Fruit fly (Drosophila melanogaster) whole organism, embryonic: ENCODE measurements around the gene Ac13E.

Experiments
- Antp ChIP-seq: fragments of 200-800 bp; sonication (Bioruptor generic); optimal IDR thresholded peaks from 3 replicates; lab custom pipeline; 2016; ENCODE audit warnings: missing biosample characterization, missing genetic modification characterization
- CG10209 ChIP-seq: fragments of 200-800 bp; sonication (Bioruptor generic); optimal IDR thresholded peaks from 3 replicates; lab custom pipeline; 2017; ENCODE audit warnings: missing biosample characterization, mild to moderate bottlenecking, missing genetic modification characterization, missing genetic modification reagents
- CG1024 ChIP-seq: fragments of 200-800 bp; sonication (Bioruptor generic); IDR thresholded peaks from 2 replicates; pipeline ENCODE4 v1.3.6; 2022; ENCODE audit warnings: missing biosample characterization, missing genetic modification characterization
- CG10565 ChIP-seq: fragments of 200-800 bp; sonication (Bioruptor generic); optimal IDR thresholded peaks from 3 replicates; lab custom pipeline; 2016; ENCODE audit warnings: missing biosample characterization, mild to moderate bottlenecking, missing genetic modification characterization
- CG10654 ChIP-seq: fragments of 200-800 bp; sonication (Bioruptor generic); optimal IDR thresholded peaks from 2 replicates; lab custom pipeline; 2016; ENCODE audit warnings: missing biosample characterization, missing genetic modification characterization
- CG11085 ChIP-seq: fragments of 200-800 bp; sonication (Bioruptor generic); IDR thresholded peaks from 2 replicates; pipeline ENCODE4 v1.3.6; 2022; ENCODE audit warnings: missing biosample characterization, missing genetic modification characterization
- CG11398 ChIP-seq: fragments of 200-800 bp; sonication (Bioruptor generic); optimal IDR thresholded peaks from 2 replicates; lab custom pipeline; 2016; ENCODE audit warnings: missing biosample characterization, missing genetic modification characterization
- CG12659 ChIP-seq: fragments of 200-800 bp; sonication (Bioruptor generic); optimal IDR thresholded peaks from 3 replicates; lab custom pipeline; 2017; ENCODE audit warnings: mild to moderate bottlenecking, missing biosample characterization, missing genetic modification reagents, missing genetic modification characterization
- CG14014 ChIP-seq: fragments of 200-800 bp; sonication (Bioruptor generic); IDR thresholded peaks from 2 replicates; pipeline ENCODE4 v1.3.6; 2022; ENCODE audit warnings: missing biosample characterization, missing genetic modification characterization
- CG1602 ChIP-seq: fragments of 200-800 bp; sonication (Bioruptor generic); optimal IDR thresholded peaks from 3 replicates; lab custom pipeline; 2016; ENCODE audit warnings: missing biosample characterization, missing genetic modification characterization
- CG16779 ChIP-seq: fragments of 200-800 bp; sonication (Bioruptor generic); IDR thresholded peaks from 2 replicates; pipeline ENCODE4 v1.3.6; 2022; ENCODE audit warnings: missing biosample characterization, missing genetic modification characterization
- CG2116 ChIP-seq: fragments of 200-800 bp; sonication (Bioruptor generic); optimal IDR thresholded peaks from 3 replicates; lab custom pipeline; 2018; ENCODE audit warnings: missing biosample characterization, mild to moderate bottlenecking, missing genetic modification characterization
- CG2712 ChIP-seq: fragments of 200-800 bp; optimal IDR thresholded peaks from 3 replicates; lab custom pipeline; 2019; ENCODE audit warnings: missing biosample characterization, mild to moderate bottlenecking, missing genetic modification characterization, moderate library complexity
- CG32772 ChIP-seq: fragments of 200-800 bp; sonication (Bioruptor generic); IDR thresholded peaks from 2 replicates; pipeline ENCODE4 v1.3.6; 2022; ENCODE audit warnings: missing biosample characterization, missing genetic modification characterization
- CG3847 ChIP-seq: fragments of 200-800 bp; sonication (Bioruptor generic); IDR thresholded peaks from 2 replicates; pipeline ENCODE4 v1.3.6; 2022; ENCODE audit warnings: missing biosample characterization, missing genetic modification characterization
- CG4730 ChIP-seq: fragments of 200-800 bp; sonication (Bioruptor generic); IDR thresholded peaks from 2 replicates; pipeline ENCODE4 v1.3.6; 2022; ENCODE audit warnings: missing biosample characterization, missing genetic modification characterization
- CG7556 ChIP-seq: fragments of 200-800 bp; sonication (Bioruptor generic); optimal IDR thresholded peaks from 2 replicates; lab custom pipeline; 2017; ENCODE audit warnings: missing biosample characterization, mild to moderate bottlenecking, missing genetic modification characterization
- CG7839 ChIP-seq: fragments of 200-800 bp; sonication (Bioruptor generic); optimal IDR thresholded peaks from 3 replicates; lab custom pipeline; 2018; ENCODE audit warnings: missing biosample characterization, mild to moderate bottlenecking, missing genetic modification characterization, moderate library complexity
- CG8290 ChIP-seq, 3 experiments: fragments of 200-800 bp; sonication (Bioruptor generic); optimal IDR thresholded peaks; 2 replicates each; lab custom pipeline; 2016 to 2019; ENCODE audit warnings: missing biosample characterization in 3 of 3, missing genetic modification characterization in 3 of 3, mild to moderate bottlenecking in 2 of 3, moderate library complexity in 1 of 3
- CG8388 ChIP-seq: fragments of 200-800 bp; sonication (Bioruptor generic); optimal IDR thresholded peaks from 2 replicates; lab custom pipeline; 2019; ENCODE audit warnings: missing biosample characterization, mild to moderate bottlenecking, missing genetic modification characterization, moderate library complexity
- CG9932 ChIP-seq: fragments of 200-800 bp; sonication (Bioruptor generic); IDR thresholded peaks from 2 replicates; pipeline ENCODE4 v1.3.6; 2022; ENCODE audit warnings: missing biosample characterization, missing genetic modification characterization
- CrebB ChIP-seq: fragments of 200-800 bp; sonication (Bioruptor generic); optimal IDR thresholded peaks from 3 replicates; lab custom pipeline; 2018; ENCODE audit warnings: missing biosample characterization, mild to moderate bottlenecking, missing genetic modification characterization
- Ets97D ChIP-seq: fragments of 200-800 bp; sonication (Bioruptor generic); optimal IDR thresholded peaks from 3 replicates; lab custom pipeline; 2016; ENCODE audit warnings: missing biosample characterization, missing genetic modification characterization
- HLH3B ChIP-seq: fragments of 200-800 bp; sonication (Bioruptor generic); IDR thresholded peaks from 2 replicates; pipeline ENCODE4 v1.3.6; 2022; ENCODE audit warnings: missing biosample characterization, missing genetic modification characterization
- HLH54F ChIP-seq: fragments of 200-800 bp; sonication (Bioruptor generic); optimal IDR thresholded peaks from 3 replicates; lab custom pipeline; 2016; ENCODE audit warnings: missing biosample characterization, missing genetic modification characterization
- MBD-R2 ChIP-seq: fragments of 200-800 bp; sonication (Bioruptor generic); IDR thresholded peaks from 2 replicates; pipeline ENCODE4 v1.3.6; 2022; ENCODE audit warnings: missing biosample characterization, missing genetic modification characterization
- Meics ChIP-seq: fragments of 200-800 bp; sonication (Bioruptor generic); optimal IDR thresholded peaks from 2 replicates; lab custom pipeline; 2017; ENCODE audit warnings: missing biosample characterization, mild to moderate bottlenecking, missing genetic modification characterization
- Ptx1 ChIP-seq: fragments of 200-800 bp; sonication (Bioruptor generic); IDR thresholded peaks from 2 replicates; pipeline ENCODE4 v1.3.6; 2022; ENCODE audit warnings: missing biosample characterization, missing genetic modification characterization
- Side ChIP-seq: fragments of 200-800 bp; sonication (Bioruptor generic); optimal IDR thresholded peaks from 2 replicates; lab custom pipeline; 2016; ENCODE audit warnings: missing biosample characterization, missing genetic modification characterization
- Xrp1 ChIP-seq: fragments of 200-800 bp; sonication (Bioruptor generic); IDR thresholded peaks from 2 replicates; pipeline ENCODE4 v1.3.6; 2022; ENCODE audit warnings: missing biosample characterization, missing genetic modification characterization
- ase ChIP-seq: fragments of 200-800 bp; sonication (Bioruptor generic); IDR thresholded peaks from 3 replicates; pipeline ENCODE4 v1.3.6; 2022; ENCODE audit warnings: missing biosample characterization, missing genetic modification characterization
- az2 ChIP-seq: fragments of 200-800 bp; sonication (Bioruptor generic); optimal IDR thresholded peaks from 3 replicates; lab custom pipeline; 2016; ENCODE audit warnings: missing biosample characterization, missing genetic modification characterization
- bsh ChIP-seq, 2 experiments: fragments of 200-800 bp; sonication (Bioruptor generic); optimal IDR thresholded peaks; 2 replicates each; lab custom pipeline; 2017 to 2018; ENCODE audit warnings: mild to moderate bottlenecking in 2 of 2, missing biosample characterization in 2 of 2, missing genetic modification characterization in 2 of 2, moderate library complexity in 1 of 2
- chif ChIP-seq, 2 experiments: fragments of 200-800 bp; sonication (Bioruptor generic); optimal IDR thresholded peaks; 3 replicates each; lab custom pipeline; 2016; ENCODE audit warnings: missing biosample characterization in 2 of 2, missing genetic modification characterization in 2 of 2
- dysf ChIP-seq: fragments of 200-800 bp; sonication (Bioruptor generic); IDR thresholded peaks from 3 replicates; pipeline ENCODE4 v1.3.6; 2022; ENCODE audit warnings: missing biosample characterization, missing genetic modification characterization
- ems ChIP-seq: fragments of 200-800 bp; sonication (Bioruptor generic); optimal IDR thresholded peaks from 3 replicates; lab custom pipeline; 2016; ENCODE audit warnings: missing biosample characterization, missing genetic modification characterization
- gcm2 ChIP-seq: fragments of 200-800 bp; sonication (Bioruptor generic); optimal IDR thresholded peaks from 2 replicates; lab custom pipeline; 2016; ENCODE audit warnings: missing biosample characterization, missing genetic modification characterization
- gem ChIP-seq: fragments of 200-800 bp; sonication (Bioruptor generic); optimal IDR thresholded peaks from 2 replicates; lab custom pipeline; 2019; ENCODE audit warnings: missing biosample characterization, mild to moderate bottlenecking, missing genetic modification characterization, moderate library complexity
- grn ChIP-seq: fragments of 200-800 bp; sonication (Bioruptor generic); optimal IDR thresholded peaks from 3 replicates; lab custom pipeline; 2017; ENCODE audit warnings: missing biosample characterization, missing genetic modification characterization
- lilli ChIP-seq: fragments of 200-800 bp; sonication (Bioruptor generic); optimal IDR thresholded peaks from 3 replicates; lab custom pipeline; 2016; ENCODE audit warnings: missing biosample characterization, missing genetic modification characterization
- mam ChIP-seq: fragments of 200-800 bp; sonication (Bioruptor generic); optimal IDR thresholded peaks from 3 replicates; lab custom pipeline; 2016; ENCODE audit warnings: missing biosample characterization, missing genetic modification characterization
- onecut ChIP-seq: fragments of 200-800 bp; sonication (Bioruptor generic); IDR thresholded peaks from 2 replicates; pipeline ENCODE4 v1.3.6; 2022; ENCODE audit warnings: missing biosample characterization, missing genetic modification characterization
- org-1 ChIP-seq: fragments of 200-800 bp; sonication (Bioruptor generic); optimal IDR thresholded peaks from 2 replicates; lab custom pipeline; 2017; ENCODE audit warnings: missing biosample characterization, missing genetic modification characterization
- otp ChIP-seq: fragments of 200-800 bp; sonication (Bioruptor generic); IDR thresholded peaks from 3 replicates; pipeline ENCODE4, ENCODE4 v1.3.6; 2022; ENCODE audit warnings: missing biosample characterization, missing genetic modification characterization
- pnt ChIP-seq: fragments of 200-800 bp; sonication (Bioruptor generic); optimal IDR thresholded peaks from 3 replicates; lab custom pipeline; 2016; ENCODE audit warnings: missing biosample characterization, missing genetic modification characterization
- rib ChIP-seq: fragments of 200-800 bp; sonication (Bioruptor generic); IDR thresholded peaks from 2 replicates; pipeline ENCODE4 v1.3.6; 2022; ENCODE audit warnings: missing biosample characterization, missing genetic modification characterization
- sens ChIP-seq: fragments of 200-800 bp; sonication (Bioruptor generic); peaks from one replicate; lab custom pipeline; 2016; ENCODE audit warnings: missing biosample characterization, missing genetic modification characterization
- sr ChIP-seq: fragments of 200-800 bp; sonication (Bioruptor generic); IDR thresholded peaks from 3 replicates; pipeline ENCODE4 v1.3.6; 2022; ENCODE audit warnings: missing biosample characterization, missing genetic modification characterization
- tin ChIP-seq: fragments of 200-800 bp; sonication (Bioruptor generic); optimal IDR thresholded peaks from 3 replicates; lab custom pipeline; 2016; ENCODE audit warnings: missing biosample characterization, missing genetic modification characterization
- unpg ChIP-seq: fragments of 200-800 bp; sonication (Bioruptor generic); optimal IDR thresholded peaks from 3 replicates; lab custom pipeline; 2018; ENCODE audit warnings: missing biosample characterization, mild to moderate bottlenecking, missing genetic modification characterization, moderate library complexity
- vvl ChIP-seq: fragments of 200-800 bp; sonication (Bioruptor generic); IDR thresholded peaks from 2 replicates; pipeline ENCODE4 v1.3.6; 2022; ENCODE audit warnings: missing biosample characterization, missing genetic modification characterization

Ac13E gene

dm6 chrX:15532062-15532461 lies 22.0 kb downstream of the Ac13E start (continued):
- TF ChIP-seq CG8290 (GFP tag; optimal IDR thresholded peaks at IDR 0.05; lab: Kevin White, UChicago) (no peak), CG8290 (tag; optimal IDR thresholded peaks at IDR 0.05; lab: Kevin White, UChicago) (peak in 1 of 2 experiments; percentile 40), MBD-R2 (GFP tag; lab: Robert Waterston, UW) (peak; percentile 26; the same call in 1 of the 2 replicates), CG9932 (GFP tag; lab: Robert Waterston, UW) (peak; percentile 36; the same call in 1 of the 2 replicates), unpg (GFP tag; lab: Kevin White, UChicago) (peak; percentile 45), CrebB (tag; lab: Kevin White, UChicago) (no peak), CG10209 (GFP tag; lab: Kevin White, UChicago) (no peak), CG7556 (peak; percentile 25), tin (GFP tag; lab: Kevin White, UChicago) (peak; percentile 5), CG4730 (GFP tag; lab: Robert Waterston, UW) (0 out of 2 replicates have a peak, but pooled peaks have one; percentile 23), vvl (GFP tag; lab: Robert Waterston, UW) (peak; percentile 44; the same call in 1 of the 2 replicates), gcm2 (GFP tag; lab: Kevin White, UChicago) (no peak), lilli (peak; percentile 43), CG1602 (GFP tag; lab: Kevin White, UChicago) (no peak), HLH54F (GFP tag; lab: Kevin White, UChicago) (no peak), CG14014 (GFP tag; lab: Robert Waterston, UW) (0 out of 2 replicates have a peak, but pooled peaks have one; percentile 29), az2 (peak; percentile 30), chif (GFP tag; optimal IDR thresholded peaks at IDR 0.05; lab: Kevin White, UChicago) (peak; percentile 0 to 17), CG12659 (GFP tag; lab: Kevin White, UChicago) (peak; percentile 22), CG10654 (GFP tag; lab: Kevin White, UChicago) (no peak), CG32772 (GFP tag; lab: Robert Waterston, UW) (0 out of 2 replicates have a peak, but pooled peaks have one; percentile 12), grn (no peak), Xrp1 (GFP tag; lab: Robert Waterston, UW) (0 out of 2 replicates have a peak, but pooled peaks have one; percentile 9), Antp (peak; percentile 30), CG7839 (tag; lab: Kevin White, UChicago) (peak; percentile 53), CG11085 (GFP tag; lab: Robert Waterston, UW) (0 out of 2 replicates have a peak, but pooled peaks have one; percentile 30), rib (GFP tag; lab: Robert Waterston, UW) (no peak), otp (GFP tag; lab: Robert Waterston, UW) (peak; percentile 54; the same call in 1 of the 3 replicates), CG3847 (GFP tag; lab: Robert Waterston, UW) (no peak), bsh (GFP tag; optimal IDR thresholded peaks at IDR 0.05; lab: Kevin White, UChicago) (peak in 1 of 2 experiments; percentile 54), CG10565 (GFP tag; lab: Kevin White, UChicago) (no peak), sr (peak; percentile 48; the same call in 1 of the 3 replicates), CG2712 (tag; lab: Kevin White, UChicago) (peak; percentile 20), ems (GFP tag; lab: Kevin White, UChicago) (no peak), Side (GFP tag; lab: Kevin White, UChicago) (peak; percentile 14), HLH3B (peak; percentile 53; the same call in 1 of the 2 replicates), org-1 (GFP tag; lab: Kevin White, UChicago) (peak; percentile 12), Meics (GFP tag; lab: Kevin White, UChicago) (peak; percentile 21), CG8388 (no peak), CG2116 (GFP tag; lab: Kevin White, UChicago) (no peak), Ptx1 (GFP tag; lab: Robert Waterston, UW) (peak; percentile 59), CG11398 (no peak), onecut (GFP tag; lab: Robert Waterston, UW) (peak; percentile 52), sens (GFP tag; lab: Kevin White, UChicago) (peak; percentile 86), ase (GFP tag; lab: Robert Waterston, UW) (0 out of 3 replicates have a peak, but pooled peaks have one; percentile 36), gem (tag; lab: Kevin White, UChicago) (peak; percentile 62), pnt (GFP tag; lab: Kevin White, UChicago) (no peak), Ets97D (GFP tag; lab: Kevin White, UChicago) (no peak), CG1024 (peak; percentile 55), mam (GFP tag; lab: Kevin White, UChicago) (peak; percentile 41), dysf (GFP tag; lab: Robert Waterston, UW) (peak; percentile 67), CG16779 (no peak)
